Worm (Caenorhabditis elegans): ENCODE data around the gene suex-1.

DNA sequence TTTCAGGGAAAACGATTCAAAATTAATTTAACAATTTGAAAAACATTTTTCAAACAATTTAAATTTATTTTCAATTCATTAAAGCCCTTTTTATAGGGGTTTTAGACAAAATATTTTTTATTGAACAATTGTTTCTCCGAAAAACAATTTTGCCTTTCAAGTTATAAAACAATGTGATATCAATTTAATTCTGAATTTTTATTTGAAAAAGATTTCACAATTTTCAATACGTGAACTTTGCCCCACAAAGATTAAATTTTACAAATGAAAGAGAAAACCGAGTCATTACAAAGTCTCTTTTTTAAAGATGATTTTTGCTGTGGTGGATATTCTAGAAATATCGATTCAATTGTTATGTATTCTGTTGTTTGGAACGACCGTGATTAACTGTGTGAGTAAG is 20.9 kb upstream of the suex-1 start, which contains the start of gene ZK177.2:
- no peak for TF ChIP-seq ama-1 (optimal IDR thresholded peaks at IDR 0.05)
- no peak for TF ChIP-seq ceh-13 (GFP tag; optimal IDR thresholded peaks at IDR 0.05)
- TF ChIP-seq tbx-11 (GFP tag; IDR thresholded peaks at IDR 0.05): no peak

All from whole organism, early embryonic.